Worm (Caenorhabditis elegans): ENCODE data around the gene twk-36.

- TF ChIP-seq ama-1 (optimal IDR thresholded peaks at IDR 0.05) (no peak), elt-3 (tag; optimal IDR thresholded peaks at IDR 0.05) (no peak), nhr-11 (tag; optimal IDR thresholded peaks at IDR 0.05) (no peak), unc-62 (GFP tag; optimal IDR thresholded peaks at IDR 0.05) (no peak), aly-2 (tag; optimal IDR thresholded peaks at IDR 0.05) (no peak), nhr-12 (tag; optimal IDR thresholded peaks at IDR 0.05) (no peak), fkh-10 (GFP tag; optimal IDR thresholded peaks at IDR 0.05) (no peak), ceh-9 (tag; optimal IDR thresholded peaks at IDR 0.05) (no peak), ceh-16 (tag; optimal IDR thresholded peaks at IDR 0.05) (no peak), nhr-237 (tag; optimal IDR thresholded peaks at IDR 0.05) (no peak)
Measured at ce11 chrV:17699659-17700058, 47.2 kb downstream of the twk-36 start, which contains the start of gene Y26G10.6.

Measured in whole organism, L3 larva.